Worm (Caenorhabditis elegans) whole organism, L2 larva: ENCODE measurements around the gene fubl-3.

Experiments used
- C34F6.9 ChIP-seq: fragments of 150-350 bp; optimal IDR thresholded peaks from 2 replicates; lab custom pipeline; 2014; ENCODE audit warnings: missing biosample characterization, missing genetic modification characterization
- F13H6.1 ChIP-seq: sonication (generic microtip); optimal IDR thresholded peaks from 2 replicates; lab custom pipeline; 2016; ENCODE audit warnings: missing genetic modification characterization, missing compliant biosample characterization
- R02D3.7 ChIP-seq: fragments of 150-350 bp; optimal IDR thresholded peaks from 2 replicates; lab custom pipeline; 2014; ENCODE audit warnings: missing biosample characterization, missing genetic modification characterization
- Y55F3AM.14 ChIP-seq: fragments of 200-800 bp; sonication (Bioruptor generic); optimal IDR thresholded peaks from 2 replicates; lab custom pipeline; 2018; ENCODE audit warnings: mild to moderate bottlenecking, missing genetic modification characterization, missing compliant biosample characterization
- ZK546.5 ChIP-seq: sonication (generic microtip); optimal IDR thresholded peaks from 2 replicates; lab custom pipeline; 2017; ENCODE audit warnings: missing biosample characterization, missing genetic modification characterization
- alr-1 ChIP-seq: fragments of 150-350 bp; optimal IDR thresholded peaks from 2 replicates; lab custom pipeline; 2014; ENCODE audit warnings: missing biosample characterization, missing genetic modification characterization
- aly-2 ChIP-seq: fragments of 150-350 bp; optimal IDR thresholded peaks from 2 replicates; lab custom pipeline; 2014; ENCODE audit warnings: missing biosample characterization, missing genetic modification characterization
- ama-1 ChIP-seq: fragments of 150-350 bp; optimal IDR thresholded peaks from 2 replicates; lab custom pipeline; 2018; ENCODE audit warnings: inconsistent platforms
- blmp-1 ChIP-seq: sonication (generic microtip); optimal IDR thresholded peaks from 2 replicates; lab custom pipeline; 2017; ENCODE audit warnings: missing genetic modification characterization, mild to moderate bottlenecking, missing compliant biosample characterization, antibody characterized with exemption, moderate library complexity; ENCODE audit not compliant: insufficient read depth
- ceh-16 ChIP-seq: fragments of 150-350 bp; optimal IDR thresholded peaks from 2 replicates; lab custom pipeline; 2014; ENCODE audit warnings: missing biosample characterization, missing genetic modification characterization
- ceh-82 ChIP-seq: fragments of 150-350 bp; optimal IDR thresholded peaks from 2 replicates; lab custom pipeline; 2014; ENCODE audit warnings: missing biosample characterization, missing genetic modification characterization
- crh-2 ChIP-seq: sonication (generic microtip); optimal IDR thresholded peaks from 2 replicates; lab custom pipeline; 2017; ENCODE audit warnings: missing biosample characterization, missing genetic modification characterization
- dmd-4 ChIP-seq: sonication (generic microtip); optimal IDR thresholded peaks from 2 replicates; lab custom pipeline; 2017; ENCODE audit warnings: missing biosample characterization, missing genetic modification characterization
- egl-27 ChIP-seq: sonication (generic microtip); optimal IDR thresholded peaks from 3 replicates; lab custom pipeline; 2017; ENCODE audit warnings: missing biosample characterization, missing genetic modification reagents, missing genetic modification characterization
- elt-1 ChIP-seq: fragments of 150-350 bp; optimal IDR thresholded peaks from 2 replicates; lab custom pipeline; 2014; ENCODE audit warnings: missing biosample characterization, missing genetic modification characterization
- elt-3 ChIP-seq: sonication (generic microtip); optimal IDR thresholded peaks from 2 replicates; lab custom pipeline; 2017; ENCODE audit warnings: missing biosample characterization, missing genetic modification characterization
- fos-1 ChIP-seq: fragments of 150-350 bp; optimal IDR thresholded peaks from 2 replicates; lab custom pipeline; 2014; ENCODE audit warnings: missing biosample characterization, missing genetic modification characterization
- gmeb-1 ChIP-seq: fragments of 150-350 bp; optimal IDR thresholded peaks from 2 replicates; lab custom pipeline; 2014; ENCODE audit warnings: missing biosample characterization, missing genetic modification characterization
- lin-11 ChIP-seq: fragments of 150-350 bp; sonication (generic microtip); optimal IDR thresholded peaks from 2 replicates; lab custom pipeline; 2014; ENCODE audit warnings: missing biosample characterization, missing genetic modification characterization, inconsistent platforms, mixed read lengths
- lin-13 ChIP-seq: fragments of 150-350 bp; optimal IDR thresholded peaks from 2 replicates; lab custom pipeline; 2014; ENCODE audit warnings: missing biosample characterization, missing genetic modification reagents, missing genetic modification characterization
- lin-39 ChIP-seq: fragments of 150-350 bp; optimal IDR thresholded peaks from 2 replicates; lab custom pipeline; 2014; ENCODE audit warnings: missing biosample characterization, missing genetic modification reagents, missing genetic modification characterization
- lsy-2 ChIP-seq, 2 experiments: fragments of 150-350 bp in 1 of 2; sonication (generic microtip) in 1 of 2; optimal IDR thresholded peaks; 2 replicates each; lab custom pipeline; 2014 to 2017; ENCODE audit warnings: missing biosample characterization in 2 of 2, missing genetic modification characterization in 2 of 2
- mab-5 ChIP-seq: fragments of 150-350 bp; optimal IDR thresholded peaks from 2 replicates; lab custom pipeline; 2014; ENCODE audit warnings: missing biosample characterization, missing genetic modification characterization
- mbf-1 ChIP-seq: sonication (generic microtip); optimal IDR thresholded peaks from 2 replicates; lab custom pipeline; 2017; ENCODE audit warnings: missing biosample characterization, missing genetic modification characterization
- mdl-1 ChIP-seq, 2 experiments: fragments of 150-350 bp in 1 of 2; sonication (generic microtip) in 1 of 2; optimal IDR thresholded peaks; 2 replicates each; lab custom pipeline; 2017; ENCODE audit warnings: missing biosample characterization in 2 of 2, missing genetic modification characterization in 2 of 2
- nhr-10 ChIP-seq: sonication (generic microtip); optimal IDR thresholded peaks from 2 replicates; lab custom pipeline; 2017; ENCODE audit warnings: missing biosample characterization, missing genetic modification characterization
- nhr-11 ChIP-seq: fragments of 150-350 bp; optimal IDR thresholded peaks from 2 replicates; lab custom pipeline; 2014; ENCODE audit warnings: missing biosample characterization, missing genetic modification characterization
- nhr-12 ChIP-seq: fragments of 150-350 bp; optimal IDR thresholded peaks from 2 replicates; lab custom pipeline; 2014; ENCODE audit warnings: missing biosample characterization, missing genetic modification characterization
- nhr-129 ChIP-seq: fragments of 150-350 bp; optimal IDR thresholded peaks from 2 replicates; lab custom pipeline; 2014; ENCODE audit warnings: missing biosample characterization, missing genetic modification characterization
- nhr-21 ChIP-seq: fragments of 150-350 bp; optimal IDR thresholded peaks from 2 replicates; lab custom pipeline; 2014; ENCODE audit warnings: missing biosample characterization, missing genetic modification characterization
- nhr-23 ChIP-seq: fragments of 150-350 bp; optimal IDR thresholded peaks from 2 replicates; lab custom pipeline; 2014; ENCODE audit warnings: missing biosample characterization, missing genetic modification reagents, missing genetic modification characterization
- nhr-237 ChIP-seq: fragments of 150-350 bp; optimal IDR thresholded peaks from 2 replicates; lab custom pipeline; 2014; ENCODE audit warnings: missing biosample characterization, missing genetic modification characterization
- nhr-25 ChIP-seq: fragments of 150-350 bp; sonication (generic microtip); optimal IDR thresholded peaks from 3 replicates; lab custom pipeline; 2014; ENCODE audit warnings: missing biosample characterization, missing genetic modification characterization
- nhr-6 ChIP-seq: fragments of 150-350 bp; optimal IDR thresholded peaks from 2 replicates; lab custom pipeline; 2014; ENCODE audit warnings: missing biosample characterization, missing genetic modification characterization
- nhr-77 ChIP-seq: fragments of 150-350 bp; optimal IDR thresholded peaks from 2 replicates; lab custom pipeline; 2014; ENCODE audit warnings: missing biosample characterization, missing genetic modification characterization
- peb-1 ChIP-seq: fragments of 150-350 bp; optimal IDR thresholded peaks from 2 replicates; lab custom pipeline; 2014; ENCODE audit warnings: missing biosample characterization, missing genetic modification characterization
- sem-4 ChIP-seq: fragments of 150-350 bp; optimal IDR thresholded peaks from 2 replicates; lab custom pipeline; 2014; ENCODE audit warnings: missing biosample characterization, missing genetic modification reagents, missing genetic modification characterization
- skn-1 ChIP-seq: sonication (generic microtip); optimal IDR thresholded peaks from 2 replicates; lab custom pipeline; 2017; ENCODE audit warnings: missing biosample characterization, missing genetic modification characterization
- sma-3 ChIP-seq: sonication (generic microtip); optimal IDR thresholded peaks from 2 replicates; lab custom pipeline; 2016; ENCODE audit warnings: missing genetic modification reagents, missing genetic modification characterization, missing compliant biosample characterization
- sma-9 ChIP-seq, 2 experiments: fragments of 150-350 bp in 1 of 2; sonication (generic microtip) in 1 of 2; optimal IDR thresholded peaks; 2 replicates each; lab custom pipeline; 2014 to 2016; ENCODE audit warnings: missing genetic modification characterization in 2 of 2, mild to moderate bottlenecking in 1 of 2, missing biosample characterization in 1 of 2, missing compliant biosample characterization in 1 of 2, missing genetic modification reagents in 1 of 2, moderate library complexity in 1 of 2
- snpc-4 ChIP-seq: fragments of 150-350 bp; optimal IDR thresholded peaks from 2 replicates; lab custom pipeline; 2014; ENCODE audit warnings: missing biosample characterization, missing genetic modification characterization
- unc-39 ChIP-seq: fragments of 150-350 bp; optimal IDR thresholded peaks from 2 replicates; lab custom pipeline; 2014; ENCODE audit warnings: missing biosample characterization, missing genetic modification characterization
- unc-55 ChIP-seq: fragments of 150-350 bp; sonication (generic microtip); optimal IDR thresholded peaks from 3 replicates; lab custom pipeline; 2014; ENCODE audit warnings: missing biosample characterization, missing genetic modification reagents, missing genetic modification characterization
- unc-62 ChIP-seq: fragments of 150-350 bp; optimal IDR thresholded peaks from 2 replicates; lab custom pipeline; 2014; ENCODE audit warnings: missing biosample characterization, missing genetic modification reagents, missing genetic modification characterization
- zag-1 ChIP-seq: fragments of 150-350 bp; optimal IDR thresholded peaks from 2 replicates; lab custom pipeline; 2014; ENCODE audit warnings: missing biosample characterization, missing genetic modification characterization
- ztf-1 ChIP-seq: fragments of 200-800 bp; sonication (Bioruptor generic); conservative IDR thresholded peaks from 2 replicates; pipeline ENCODE4 v1.3.6; 2022; ENCODE audit warnings: missing genetic modification characterization, missing compliant biosample characterization
- ztf-11 ChIP-seq: sonication (generic microtip); optimal IDR thresholded peaks from 2 replicates; lab custom pipeline; 2017; ENCODE audit warnings: missing biosample characterization, missing genetic modification characterization
- ztf-4 ChIP-seq: fragments of 150-350 bp; optimal IDR thresholded peaks from 2 replicates; lab custom pipeline; 2014; ENCODE audit warnings: missing biosample characterization, missing genetic modification characterization

The fubl-3 gene

ce11 chrX:17428803-17429202 is 5.4 kb upstream of the fubl-3 start, which contains the start of gene pbo-6:
TSS of gene pbo-6 (plus strand) at chrX:17429042.
- no peak for TF ChIP-seq aly-2 (tag; lab: Kevin White, UChicago)
- TF ChIP-seq unc-39 (tag; lab: Kevin White, UChicago) = no peak
- no peak for TF ChIP-seq mbf-1

ce11 chrX:17438386-17438785 is 4.1 kb downstream of the fubl-3 start, which contains the start of gene C36E6.8:
TSS of gene C36E6.8 (plus strand) at chrX:17438686.
- TF ChIP-seq R02D3.7 (tag; lab: Kevin White, UChicago) = no peak
- TF ChIP-seq ceh-16 = no peak
- TF ChIP-seq crh-2 (tag; lab: Kevin White, UChicago) = no peak
- TF ChIP-seq egl-27 (tag; lab: Kevin White, UChicago) = no peak
- no peak for TF ChIP-seq dmd-4 (tag; lab: Kevin White, UChicago)
- no peak for TF ChIP-seq ztf-1 (GFP tag; lab: Robert Waterston, UW)
- TF ChIP-seq sma-3 (GFP tag; lab: Kevin White, UChicago) = no peak
- TF ChIP-seq nhr-11 = no peak
- no peak for TF ChIP-seq nhr-237 (tag; lab: Kevin White, UChicago)
- no peak for TF ChIP-seq nhr-10 (tag; lab: Kevin White, UChicago)
- TF ChIP-seq lin-11 (tag; lab: Kevin White, UChicago) = no peak
- TF ChIP-seq gmeb-1 (tag; lab: Kevin White, UChicago) = no peak
- TF ChIP-seq, all 48 proteins: peak for 0

- TF ChIP-seq elt-3 (tag; lab: Kevin White, UChicago) (no peak), nhr-11 (no peak), nhr-129 (peak; percentile 92), dmd-4 (tag; lab: Kevin White, UChicago) (no peak), unc-39 (tag; lab: Kevin White, UChicago) (no peak), peb-1 (tag; lab: Kevin White, UChicago) (no peak), fos-1 (tag; lab: Kevin White, UChicago) (peak; percentile 58), nhr-25 (tag; lab: Kevin White, UChicago) (peak; percentile 75), ceh-82 (tag; lab: Kevin White, UChicago) (no peak), lin-11 (tag; lab: Kevin White, UChicago) (no peak), egl-27 (tag; lab: Kevin White, UChicago) (peak; percentile 40), sma-3 (GFP tag; lab: Kevin White, UChicago) (peak; percentile 66), snpc-4 (tag; lab: Kevin White, UChicago) (no peak), nhr-77 (no peak), ZK546.5 (no peak), ama-1 (lab: Kevin White, UChicago) (no peak), lin-13 (GFP tag; lab: Kevin White, UChicago) (peak; percentile 54), unc-62 (GFP tag; lab: Kevin White, UChicago) (no peak), elt-1 (tag; lab: Kevin White, UChicago) (no peak), ztf-1 (GFP tag; lab: Robert Waterston, UW) (no peak), lin-39 (tag; lab: Kevin White, UChicago) (no peak), mab-5 (tag; lab: Kevin White, UChicago) (peak; percentile 65), skn-1 (peak; percentile 16), sem-4 (tag; lab: Kevin White, UChicago) (peak; percentile 75), lsy-2 (tag; optimal IDR thresholded peaks at IDR 0.05; lab: Kevin White, UChicago) (peak; percentile 23 to 81), ztf-4 (tag; lab: Kevin White, UChicago) (no peak), mbf-1 (no peak), zag-1 (tag; lab: Kevin White, UChicago) (no peak), nhr-21 (tag; lab: Kevin White, UChicago) (peak; percentile 74), C34F6.9 (peak; percentile 85), nhr-6 (tag; lab: Kevin White, UChicago) (peak; percentile 75), sma-9 (GFP tag; optimal IDR thresholded peaks at IDR 0.05; lab: Kevin White, UChicago) (peak; percentile 83), sma-9 (tag; optimal IDR thresholded peaks at IDR 0.05; lab: Kevin White, UChicago) (no peak), nhr-12 (tag; lab: Kevin White, UChicago) (no peak), unc-55 (GFP tag; lab: Kevin White, UChicago) (peak; percentile 73), mdl-1 (tag; optimal IDR thresholded peaks at IDR 0.05; lab: Kevin White, UChicago) (peak; percentile 95 to 99), Y55F3AM.14 (GFP tag; lab: Kevin White, UChicago) (no peak), nhr-10 (tag; lab: Kevin White, UChicago) (no peak), alr-1 (tag; lab: Kevin White, UChicago) (no peak), F13H6.1 (tag; lab: Kevin White, UChicago) (peak; percentile 73), ztf-11 (tag; lab: Kevin White, UChicago) (no peak), gmeb-1 (tag; lab: Kevin White, UChicago) (peak; percentile 58), crh-2 (tag; lab: Kevin White, UChicago) (peak; percentile 89), blmp-1 (tag; lab: Kevin White, UChicago) (peak; percentile 49), ceh-16 (no peak), R02D3.7 (tag; lab: Kevin White, UChicago) (no peak), nhr-237 (tag; lab: Kevin White, UChicago) (no peak), nhr-23 (no peak), aly-2 (tag; lab: Kevin White, UChicago) (no peak)
Measured at ce11 chrX:17451410-17451809, 17.2 kb downstream of the fubl-3 start, which contains the start of gene C36E6.2. TSS of gene C36E6.2 (plus strand) at chrX:17451670.
